Fruit fly (Drosophila melanogaster): ENCODE measurements around the gene CG32536.

CG32536 gene

dm6 chrX:19247200-19248052, 29.3 kb downstream of the CG32536 start, which contains the start of gene CG7992 (continued):
- TF ChIP-seq CrebB (tag; optimal IDR thresholded peaks at IDR 0.05) = no peak
- TF ChIP-seq zen (tag; optimal IDR thresholded peaks at IDR 0.05) = peak; percentile 23
- TF ChIP-seq dm (GFP tag; optimal IDR thresholded peaks at IDR 0.05) = peak; percentile 53
- TF ChIP-seq Sox102F (GFP tag; optimal IDR thresholded peaks at IDR 0.05) = peak; percentile 58
- no peak for TF ChIP-seq hth (optimal IDR thresholded peaks at IDR 0.05)
- TF ChIP-seq lola (GFP tag; optimal IDR thresholded peaks at IDR 0.05) = peak in 1 of 3 experiments; percentile 20
- peak; percentile 63 for TF ChIP-seq CG6689 (GFP tag; IDR thresholded peaks at IDR 0.05)
- TF ChIP-seq Vsx1 (GFP tag; optimal IDR thresholded peaks at IDR 0.05) = peak; percentile 47
- TF ChIP-seq CG8388 (GFP tag; optimal IDR thresholded peaks at IDR 0.05) = peak; percentile 34
- peak; percentile 37 for TF ChIP-seq CG15514 (GFP tag; optimal IDR thresholded peaks at IDR 0.05)
- TF ChIP-seq PHDP (tag; optimal IDR thresholded peaks at IDR 0.05) = peak; percentile 56
- peak; percentile 21 for TF ChIP-seq fd3F (GFP tag; optimal IDR thresholded peaks at IDR 0.05)
- TF ChIP-seq Atf-2 (GFP tag; optimal IDR thresholded peaks at IDR 0.05) = peak; percentile 0
- TF ChIP-seq NfI (GFP tag; optimal IDR thresholded peaks at IDR 0.05) = peak; percentile 49
- TF ChIP-seq HmgZ (tag; optimal IDR thresholded peaks at IDR 0.05) = peak; percentile 19
- peak; percentile 37 for TF ChIP-seq eyg (GFP tag; optimal IDR thresholded peaks at IDR 0.05)
- peak; percentile 33 for TF ChIP-seq caup (GFP tag; optimal IDR thresholded peaks at IDR 0.05; ENCODE audit: severe bottlenecking)
- no peak for TF ChIP-seq crol (GFP tag; IDR thresholded peaks at IDR 0.05)
- peak; percentile 63 for TF ChIP-seq HHEX (GFP tag; optimal IDR thresholded peaks at IDR 0.05)
- no peak for TF ChIP-seq CG1603 (tag; optimal IDR thresholded peaks at IDR 0.05)
- TF ChIP-seq CG6813 (GFP tag; optimal IDR thresholded peaks at IDR 0.05) = peak; percentile 16
- peak; percentile 74 for TF ChIP-seq CG18599 (GFP tag; optimal IDR thresholded peaks at IDR 0.05)
- peak; percentile 54 for TF ChIP-seq ind (GFP tag; optimal IDR thresholded peaks at IDR 0.05)
- peak; percentile 81 for TF ChIP-seq row (GFP tag; IDR thresholded peaks at IDR 0.05)
- TF ChIP-seq hb (GFP tag; IDR thresholded peaks at IDR 0.05; ENCODE audit: partially characterized antibody) = no peak
- 0 out of 2 replicates have a peak, but pooled peaks have one; percentile 15 for TF ChIP-seq CG14014 (GFP tag; IDR thresholded peaks at IDR 0.05)
- peak; percentile 18 for TF ChIP-seq her (GFP tag; optimal IDR thresholded peaks at IDR 0.05)
- TF ChIP-seq CG17802 (tag; optimal IDR thresholded peaks at IDR 0.05) = no peak
- peak; percentile 51 for TF ChIP-seq CG5180 (GFP tag; optimal IDR thresholded peaks at IDR 0.05)
- peak; percentile 48 for TF ChIP-seq phol (tag; optimal IDR thresholded peaks at IDR 0.05)
- TF ChIP-seq Med (GFP tag) = peak; percentile 87
- TF ChIP-seq CG6791 (GFP tag; IDR thresholded peaks at IDR 0.05; ENCODE audit: partially characterized antibody) = no peak
- peak; percentile 6 for TF ChIP-seq ftz-f1 (GFP tag; optimal IDR thresholded peaks at IDR 0.05)
- peak; percentile 51 for TF ChIP-seq CG6765 (GFP tag; optimal IDR thresholded peaks at IDR 0.05)
- TF ChIP-seq Antp (GFP tag; optimal IDR thresholded peaks at IDR 0.05) = peak; percentile 45
- TF ChIP-seq Dad (GFP tag; optimal IDR thresholded peaks at IDR 0.05) = peak; percentile 0
- peak; percentile 46 for TF ChIP-seq CG18619 (GFP tag; optimal IDR thresholded peaks at IDR 0.05)
- TF ChIP-seq chif (GFP tag; optimal IDR thresholded peaks at IDR 0.05) = peak; percentile 47 to 52
- peak; percentile 4 for TF ChIP-seq CG3995 (GFP tag; optimal IDR thresholded peaks at IDR 0.05)
- peak; percentile 26; the same call in 1 of the 2 replicates for TF ChIP-seq MBD-R2 (GFP tag; IDR thresholded peaks at IDR 0.05)
- no peak for TF ChIP-seq CG7987 (GFP tag; optimal IDR thresholded peaks at IDR 0.05)
- no peak for TF ChIP-seq hkb (optimal IDR thresholded peaks at IDR 0.05)
- TF ChIP-seq hkb (GFP tag; IDR thresholded peaks at IDR 0.05) = peak; percentile 58; the same call in 1 of the 2 replicates
- TF ChIP-seq CG7556 (GFP tag; optimal IDR thresholded peaks at IDR 0.05) = peak; percentile 62
- TF ChIP-seq repo (GFP tag; optimal IDR thresholded peaks at IDR 0.05) = peak; percentile 34
- TF ChIP-seq zf30C (GFP tag; optimal IDR thresholded peaks at IDR 0.05) = peak; percentile 73
- TF ChIP-seq unpg (GFP tag; optimal IDR thresholded peaks at IDR 0.05) = peak; percentile 48

Data from whole organism, embryonic.